Worm (Caenorhabditis elegans): Measurements from ENCODE around the gene K03B8.6.

ce11 chrV:11438464-11438863, 31.1 kb downstream of the K03B8.6 start, which contains the start of gene dmsr-1:
- TF ChIP-seq ceh-82 (tag; optimal IDR thresholded peaks at IDR 0.05) (no peak), ama-1 (optimal IDR thresholded peaks at IDR 0.05) (no peak), snpc-4 (tag; optimal IDR thresholded peaks at IDR 0.05) (no peak), nhr-11 (tag; optimal IDR thresholded peaks at IDR 0.05) (no peak)
